Fruit fly (Drosophila melanogaster) whole organism, pupa: ENCODE measurements around the gene tin.

ENCODE experiments used
- CG10348 ChIP-seq: fragments of 200-800 bp; sonication (Bioruptor generic); IDR thresholded peaks from 2 replicates; pipeline ENCODE4 v1.3.6; 2022; ENCODE audit warnings: missing biosample characterization, missing genetic modification characterization
- CG12605 ChIP-seq: fragments of 200-800 bp; sonication (Bioruptor generic); IDR thresholded peaks from 2 replicates; pipeline ENCODE4 v1.3.6; 2022; ENCODE audit warnings: missing biosample characterization, missing genetic modification characterization
- CG13204 ChIP-seq: fragments of 200-800 bp; sonication (Bioruptor generic); optimal IDR thresholded peaks from 2 replicates; lab custom pipeline; 2018; ENCODE audit warnings: missing biosample characterization, mild to moderate bottlenecking, missing genetic modification characterization, moderate library complexity
- CG14655 ChIP-seq: fragments of 200-800 bp; sonication (Bioruptor generic); optimal IDR thresholded peaks from 3 replicates; lab custom pipeline; 2017; ENCODE audit warnings: mild to moderate bottlenecking, missing biosample characterization, missing genetic modification reagents, missing genetic modification characterization
- CG15710 ChIP-seq: fragments of 200-800 bp; sonication (Bioruptor generic); optimal IDR thresholded peaks from 2 replicates; lab custom pipeline; 2018; ENCODE audit warnings: missing biosample characterization, mild to moderate bottlenecking, missing genetic modification characterization, moderate library complexity
- CG17806 ChIP-seq: fragments of 200-800 bp; sonication (Bioruptor generic); optimal IDR thresholded peaks from 2 replicates; lab custom pipeline; 2018; ENCODE audit warnings: missing biosample characterization, mild to moderate bottlenecking, missing genetic modification characterization, moderate library complexity
- CG32121 ChIP-seq: fragments of 200-800 bp; sonication (Bioruptor generic); IDR thresholded peaks from 2 replicates; pipeline ENCODE4 v1.3.6; 2022; ENCODE audit warnings: missing biosample characterization, missing genetic modification characterization
- CG34367 ChIP-seq: fragments of 200-800 bp; sonication (Bioruptor generic); optimal IDR thresholded peaks from 2 replicates; lab custom pipeline; 2018; ENCODE audit warnings: missing biosample characterization, mild to moderate bottlenecking, missing genetic modification characterization
- CG4496 ChIP-seq: fragments of 200-800 bp; sonication (Bioruptor generic); IDR thresholded peaks from 3 replicates; pipeline ENCODE4 v1.3.6; 2022; ENCODE audit warnings: missing biosample characterization, missing genetic modification characterization
- CG8159 ChIP-seq: fragments of 200-800 bp; sonication (Bioruptor generic); optimal IDR thresholded peaks from 3 replicates; lab custom pipeline; 2018; ENCODE audit warnings: missing biosample characterization, mild to moderate bottlenecking, missing genetic modification characterization, moderate library complexity
- CG8301 ChIP-seq: fragments of 200-800 bp; sonication (Bioruptor generic); optimal IDR thresholded peaks from 2 replicates; lab custom pipeline; 2018; ENCODE audit warnings: missing biosample characterization, mild to moderate bottlenecking, missing genetic modification characterization
- CG9948 ChIP-seq: fragments of 200-800 bp; sonication (Bioruptor generic); optimal IDR thresholded peaks from 2 replicates; lab custom pipeline; 2018; ENCODE audit warnings: missing biosample characterization, mild to moderate bottlenecking, missing genetic modification characterization, moderate library complexity
- D1 ChIP-seq: fragments of 200-800 bp; sonication (Bioruptor generic); optimal IDR thresholded peaks from 2 replicates; lab custom pipeline; 2018; ENCODE audit warnings: missing biosample characterization, mild to moderate bottlenecking, missing genetic modification characterization, moderate library complexity
- EcR ChIP-seq: fragments of 200-800 bp; sonication (Bioruptor generic); optimal IDR thresholded peaks from 3 replicates; lab custom pipeline; 2019; ENCODE audit warnings: missing biosample characterization, missing genetic modification characterization, mild to moderate bottlenecking, moderate library complexity, missing genetic modification reagents
- Ets98B ChIP-seq: fragments of 200-800 bp; sonication (Bioruptor generic); IDR thresholded peaks from 2 replicates; pipeline ENCODE4 v1.3.6; 2022; ENCODE audit warnings: missing biosample characterization, missing genetic modification characterization
- Pif1A ChIP-seq: fragments of 200-800 bp; sonication (Bioruptor generic); optimal IDR thresholded peaks from 3 replicates; lab custom pipeline; 2016; ENCODE audit warnings: missing biosample characterization, missing genetic modification characterization
- Pif1B ChIP-seq: fragments of 200-800 bp; sonication (Bioruptor generic); optimal IDR thresholded peaks from 3 replicates; lab custom pipeline; 2016; ENCODE audit warnings: missing biosample characterization, missing genetic modification characterization
- Snoo ChIP-seq: fragments of 200-800 bp; sonication (Bioruptor generic); optimal IDR thresholded peaks from 3 replicates; lab custom pipeline; 2017; ENCODE audit warnings: missing biosample characterization, mild to moderate bottlenecking, missing genetic modification characterization, inconsistent platforms
- fd96Ca ChIP-seq: fragments of 200-800 bp; sonication (Bioruptor generic); IDR thresholded peaks from 3 replicates; pipeline ENCODE4 v1.3.6; 2022; ENCODE audit warnings: missing biosample characterization, missing genetic modification characterization
- gl ChIP-seq: fragments of 200-800 bp; sonication (Bioruptor generic); optimal IDR thresholded peaks from 2 replicates; lab custom pipeline; 2018; ENCODE audit warnings: missing biosample characterization, mild to moderate bottlenecking, missing genetic modification characterization
- rn ChIP-seq: fragments of 200-800 bp; sonication (Bioruptor generic); IDR thresholded peaks from 2 replicates; pipeline ENCODE4 v1.3.6; 2022; ENCODE audit warnings: missing biosample characterization, missing genetic modification characterization

Gene tin

dm6 chr3R:21408372-21408771 is 29.6 kb downstream of the tin start:
- no peak for TF ChIP-seq fd96Ca (GFP tag; lab: Robert Waterston, UW)
- no peak for TF ChIP-seq CG12605 (GFP tag; lab: Robert Waterston, UW)
- no peak for TF ChIP-seq CG13204 (GFP tag; lab: Kevin White, UChicago)
- no peak for TF ChIP-seq D1 (tag; lab: Kevin White, UChicago)
- no peak for TF ChIP-seq CG17806
- no peak for TF ChIP-seq rn (GFP tag; lab: Robert Waterston, UW)
- TF ChIP-seq CG15710 = no peak
- no peak for TF ChIP-seq CG14655 (GFP tag; lab: Kevin White, UChicago)
- TF ChIP-seq Ets98B (GFP tag; lab: Robert Waterston, UW) = no peak
- TF ChIP-seq CG8301 = no peak
- no peak for TF ChIP-seq CG8159
- no peak for TF ChIP-seq CG9948
- TF ChIP-seq gl = no peak
- no peak for TF ChIP-seq Pif1B (GFP tag; lab: Kevin White, UChicago)
- TF ChIP-seq CG10348 (GFP tag; lab: Robert Waterston, UW) = no peak
- no peak for TF ChIP-seq CG34367 (tag; lab: Kevin White, UChicago)
- no peak for TF ChIP-seq Snoo (tag; lab: Kevin White, UChicago)
- TF ChIP-seq CG4496 (GFP tag; lab: Robert Waterston, UW) = no peak
- no peak for TF ChIP-seq CG32121 (GFP tag; lab: Robert Waterston, UW)

- TF ChIP-seq Snoo (tag; lab: Kevin White, UChicago) = no peak
- TF ChIP-seq CG9948 = no peak
- TF ChIP-seq CG34367 (tag; lab: Kevin White, UChicago) = no peak
- no peak for TF ChIP-seq CG12605 (GFP tag; lab: Robert Waterston, UW)
- TF ChIP-seq CG8301 = no peak
These were observed 30.0 kb downstream of the tin start, which contains the start of gene CheB93b for dm6 chr3R:21408823-21409222. TSS of gene CheB93b (plus strand) at chr3R:21409123.

DNA sequence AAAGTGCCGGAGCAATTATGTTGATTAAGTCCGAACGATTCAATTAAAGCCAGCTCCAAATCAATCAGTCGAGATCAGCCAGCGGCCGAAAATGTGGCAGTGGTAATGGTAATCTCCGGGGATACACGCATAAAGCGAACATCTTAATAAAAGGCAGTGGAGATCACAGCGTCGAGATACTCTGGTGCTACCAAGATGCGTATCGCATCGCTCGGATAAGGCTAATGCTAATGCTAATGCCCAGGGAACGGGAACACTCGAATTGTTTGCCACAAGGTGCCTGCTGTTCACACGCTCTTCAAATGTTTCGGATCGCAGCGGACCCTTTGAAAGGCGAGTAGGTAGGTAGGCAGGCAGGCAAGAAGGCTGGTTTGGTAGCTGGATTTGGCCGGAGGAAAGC is 35.4 kb downstream of the tin start:
- TF ChIP-seq Ets98B (GFP tag; lab: Robert Waterston, UW) (no peak), fd96Ca (GFP tag; lab: Robert Waterston, UW) (no peak), CG12605 (GFP tag; lab: Robert Waterston, UW) (no peak), CG14655 (GFP tag; lab: Kevin White, UChicago) (no peak), Snoo (tag; lab: Kevin White, UChicago) (no peak)

DNA sequence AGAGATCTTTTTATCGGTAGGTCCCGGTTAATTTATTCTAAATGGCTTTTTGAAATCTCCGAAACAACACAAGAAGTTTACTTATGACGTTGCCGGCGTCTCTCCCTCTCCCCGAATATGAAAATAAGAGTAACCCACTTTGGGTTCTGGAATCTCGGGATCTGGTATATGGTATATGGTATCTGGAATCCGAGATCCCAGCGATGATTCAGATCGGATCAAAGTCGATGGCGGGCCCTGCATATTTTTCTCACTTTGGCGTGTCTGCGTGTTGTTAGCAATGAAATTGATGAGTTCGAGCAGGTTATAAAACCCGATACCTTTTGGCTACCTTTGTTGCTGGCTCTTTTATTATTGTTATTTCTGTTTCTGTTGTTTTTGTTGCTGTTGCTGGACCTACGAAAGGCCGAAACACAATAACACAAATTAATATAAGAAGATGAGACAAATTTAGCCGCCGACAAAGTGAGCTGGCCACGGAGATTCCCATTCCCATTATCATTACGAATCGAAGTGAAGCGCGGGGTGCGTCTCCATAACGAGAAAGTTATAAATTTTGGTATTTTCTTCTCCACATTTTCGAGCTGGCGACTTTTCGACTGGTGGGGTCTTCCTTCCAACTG is 36.4 kb downstream of the tin start:
- TF ChIP-seq Snoo (tag; lab: Kevin White, UChicago) (no peak), CG9948 (no peak), rn (GFP tag; lab: Robert Waterston, UW) (no peak), CG13204 (GFP tag; lab: Kevin White, UChicago) (no peak), CG15710 (no peak), D1 (tag; lab: Kevin White, UChicago) (no peak), EcR (GFP tag; lab: Kevin White, UChicago) (no peak)

DNA sequence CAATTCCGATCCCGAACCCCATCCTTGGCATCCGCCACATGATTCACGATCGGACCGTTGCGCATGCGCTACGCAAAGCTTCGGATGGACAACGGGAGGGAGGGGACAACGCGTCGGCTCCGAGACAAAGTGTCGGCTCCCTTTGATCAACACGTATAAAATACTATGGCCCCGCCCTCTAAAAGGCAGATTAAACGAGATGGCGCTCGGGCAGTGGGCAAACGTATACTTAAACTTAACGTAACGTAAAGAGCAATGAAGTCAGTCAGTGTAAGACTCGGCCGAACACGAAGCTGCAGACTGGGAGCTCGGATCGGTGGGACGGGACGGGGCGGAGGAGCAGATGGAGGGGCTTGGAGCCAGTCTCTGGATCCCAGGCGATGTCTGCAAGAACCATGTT is 38.1 kb downstream of the tin start:
- TF ChIP-seq CG34367 (tag; lab: Kevin White, UChicago) = no peak
- TF ChIP-seq EcR (GFP tag; lab: Kevin White, UChicago) = no peak

- TF ChIP-seq Pif1A (GFP tag; lab: Kevin White, UChicago) (no peak), CG9948 (no peak), rn (GFP tag; lab: Robert Waterston, UW) (no peak), CG4496 (GFP tag; lab: Robert Waterston, UW) (no peak), EcR (GFP tag; lab: Kevin White, UChicago) (no peak), CG8159 (no peak)
These were observed 40.5 kb downstream of the tin start for dm6 chr3R:21419258-21419657.

- TF ChIP-seq CG14655 (GFP tag; lab: Kevin White, UChicago) = peak; percentile 59
- TF ChIP-seq CG15710 = no peak
- TF ChIP-seq CG8301 = peak; percentile 39
- TF ChIP-seq CG10348 (GFP tag; lab: Robert Waterston, UW) = no peak
- TF ChIP-seq CG8159 = peak; percentile 55
- TF ChIP-seq CG17806 = peak; percentile 35
- TF ChIP-seq CG9948 = peak; percentile 40
These were observed 41.2 kb downstream of the tin start for dm6 chr3R:21419932-21420331.

dm6 chr3R:21426795-21427194 is 48.0 kb downstream of the tin start:
- TF ChIP-seq Ets98B (GFP tag; lab: Robert Waterston, UW) (no peak), CG34367 (tag; lab: Kevin White, UChicago) (no peak)
